Fruit fly (Drosophila melanogaster) S2 (cell line): ENCODE results near the gene CG13048.

Experiments used
- CG8478 ChIP-seq: fragments of >200 bp; optimal IDR thresholded peaks from 2 replicates; lab custom pipeline; 2018
- CTCF ChIP-seq, 2 experiments: fragments of >200 bp; optimal IDR thresholded peaks; 2 replicates each; lab custom pipeline; 2018

- TF ChIP-seq CG8478 (no peak), CTCF (optimal IDR thresholded peaks at IDR 0.05; lab: Kevin White, UChicago) (no peak)
These were observed 4.6 kb upstream of the CG13048 start, which contains the start of gene CG13046 for dm6 chr3L:16288322-16288721.
